Fruit fly (Drosophila melanogaster) whole organism, embryonic: ENCODE measurements around the gene vkg.

Experiments
- Ada2b ChIP-seq: fragments of 200-800 bp; sonication (Bioruptor generic); IDR thresholded peaks from 2 replicates; pipeline ENCODE4 v1.3.6; 2022; ENCODE audit warnings: missing biosample characterization, missing genetic modification characterization
- Adf1 ChIP-seq: fragments of 200-800 bp; sonication (Bioruptor generic); IDR thresholded peaks from 2 replicates; pipeline ENCODE4 v1.3.6; 2022; ENCODE audit warnings: missing biosample characterization, missing genetic modification characterization
- Antp ChIP-seq: fragments of 200-800 bp; sonication (Bioruptor generic); optimal IDR thresholded peaks from 3 replicates; lab custom pipeline; 2016; ENCODE audit warnings: missing biosample characterization, missing genetic modification characterization
- Bdp1 ChIP-seq: fragments of 200-800 bp; sonication (Bioruptor generic); optimal IDR thresholded peaks from 3 replicates; lab custom pipeline; 2016; ENCODE audit warnings: missing biosample characterization, missing genetic modification characterization
- C15 ChIP-seq: fragments of 200-800 bp; sonication (Bioruptor generic); IDR thresholded peaks from 3 replicates; pipeline ENCODE4 v1.3.6; 2022; ENCODE audit warnings: missing biosample characterization, missing genetic modification characterization
- CG10274 ChIP-seq: fragments of 200-800 bp; sonication (Bioruptor generic); optimal IDR thresholded peaks from 3 replicates; lab custom pipeline; 2017; ENCODE audit warnings: missing biosample characterization, mild to moderate bottlenecking, missing genetic modification characterization
- CG10654 ChIP-seq: fragments of 200-800 bp; sonication (Bioruptor generic); optimal IDR thresholded peaks from 2 replicates; lab custom pipeline; 2016; ENCODE audit warnings: missing biosample characterization, missing genetic modification characterization
- CG12071 ChIP-seq: fragments of 200-800 bp; sonication (Bioruptor generic); optimal IDR thresholded peaks from 3 replicates; lab custom pipeline; 2018; ENCODE audit warnings: missing biosample characterization, mild to moderate bottlenecking, missing genetic modification characterization
- CG12391 ChIP-seq: fragments of 200-800 bp; sonication (Bioruptor generic); optimal IDR thresholded peaks from 3 replicates; lab custom pipeline; 2018; ENCODE audit warnings: missing biosample characterization, mild to moderate bottlenecking, missing genetic modification characterization, moderate library complexity
- CG14441 ChIP-seq: fragments of 200-800 bp; sonication (Bioruptor generic); IDR thresholded peaks from 2 replicates; pipeline ENCODE4 v1.3.6; 2022; ENCODE audit warnings: missing biosample characterization, missing genetic modification characterization
- CG15011 ChIP-seq: fragments of 200-800 bp; sonication (Bioruptor generic); optimal IDR thresholded peaks from 3 replicates; lab custom pipeline; 2018; ENCODE audit warnings: missing biosample characterization, mild to moderate bottlenecking, missing genetic modification characterization
- CG15514 ChIP-seq: fragments of 200-800 bp; sonication (Bioruptor generic); optimal IDR thresholded peaks from 3 replicates; lab custom pipeline; 2017; ENCODE audit warnings: missing biosample characterization, missing genetic modification characterization, mild to moderate bottlenecking, moderate library complexity, missing genetic modification reagents
- CG1602 ChIP-seq: fragments of 200-800 bp; sonication (Bioruptor generic); optimal IDR thresholded peaks from 3 replicates; lab custom pipeline; 2016; ENCODE audit warnings: missing biosample characterization, missing genetic modification characterization
- CG3726 ChIP-seq: fragments of 200-800 bp; sonication (Bioruptor generic); IDR thresholded peaks from 3 replicates; pipeline ENCODE4, ENCODE4 v1.3.6; 2022; ENCODE audit warnings: missing biosample characterization, missing genetic modification characterization
- CG42726 ChIP-seq: fragments of 200-800 bp; sonication (Bioruptor generic); IDR thresholded peaks from 2 replicates; pipeline ENCODE4 v1.3.6; 2022; ENCODE audit warnings: missing biosample characterization, missing genetic modification characterization; ENCODE audit not compliant: partially characterized antibody
- CG5180 ChIP-seq: fragments of 200-800 bp; sonication (Bioruptor generic); optimal IDR thresholded peaks from 3 replicates; lab custom pipeline; 2017; ENCODE audit warnings: missing biosample characterization, missing genetic modification characterization, mild to moderate bottlenecking, moderate library complexity, missing genetic modification reagents
- CG6175 ChIP-seq: fragments of 200-800 bp; sonication (Bioruptor generic); IDR thresholded peaks from 3 replicates; pipeline ENCODE4 v1.3.6; 2022; ENCODE audit warnings: missing biosample characterization, missing genetic modification characterization
- CG6254 ChIP-seq: fragments of 200-800 bp; sonication (Bioruptor generic); optimal IDR thresholded peaks from 3 replicates; lab custom pipeline; 2017; ENCODE audit warnings: mild to moderate bottlenecking, missing biosample characterization, missing genetic modification reagents, missing genetic modification characterization
- CG6272 ChIP-seq: fragments of 200-800 bp; sonication (Bioruptor generic); IDR thresholded peaks from 2 replicates; pipeline ENCODE4 v1.3.6; 2022; ENCODE audit warnings: missing biosample characterization, missing genetic modification characterization
- CG8089 ChIP-seq: fragments of 200-800 bp; sonication (Bioruptor generic); optimal IDR thresholded peaks from 3 replicates; lab custom pipeline; 2016; ENCODE audit warnings: missing biosample characterization, missing genetic modification characterization
- CG8765 ChIP-seq: fragments of 200-800 bp; sonication (Bioruptor generic); IDR thresholded peaks from 2 replicates; pipeline ENCODE4 v1.3.6; 2022; ENCODE audit warnings: missing biosample characterization, missing genetic modification characterization
- CTCF ChIP-seq: fragments of 200-800 bp; sonication (Bioruptor generic); optimal IDR thresholded peaks from 2 replicates; lab custom pipeline; 2017; ENCODE audit warnings: missing biosample characterization, mild to moderate bottlenecking, missing genetic modification characterization, moderate library complexity
- Camta ChIP-seq: fragments of 200-800 bp; sonication (Bioruptor generic); optimal IDR thresholded peaks from 2 replicates; lab custom pipeline; 2016; ENCODE audit warnings: missing biosample characterization, missing genetic modification characterization
- Dip3 ChIP-seq: fragments of 200-800 bp; sonication (Bioruptor generic); optimal IDR thresholded peaks from 3 replicates; lab custom pipeline; 2016; ENCODE audit warnings: missing biosample characterization, missing genetic modification characterization
- HLH4C ChIP-seq: fragments of 200-800 bp; sonication (Bioruptor generic); IDR thresholded peaks from 3 replicates; pipeline ENCODE4 v1.3.6; 2022; ENCODE audit warnings: missing biosample characterization, missing genetic modification characterization; ENCODE audit not compliant: partially characterized antibody
- Kr ChIP-seq: fragments of 200-800 bp; sonication (Bioruptor generic); optimal IDR thresholded peaks from 2 replicates; lab custom pipeline; 2017; ENCODE audit warnings: missing biosample characterization, mild to moderate bottlenecking, missing genetic modification characterization
- Lim3 ChIP-seq: fragments of 200-800 bp; sonication (Bioruptor generic); IDR thresholded peaks from 2 replicates; pipeline ENCODE4 v1.3.6; 2022; ENCODE audit warnings: missing biosample characterization, missing genetic modification characterization
- Lpt ChIP-seq: fragments of >200 bp; optimal IDR thresholded peaks from 2 replicates; lab custom pipeline; 2018; ENCODE audit warnings: missing biosample characterization, missing genetic modification characterization
- Med ChIP-seq: fragments of 200-800 bp; sonication (Bioruptor generic); peaks from one replicate; lab custom pipeline; 2016; ENCODE audit warnings: missing biosample characterization, missing genetic modification characterization, mild to moderate bottlenecking, inconsistent platforms, moderate library complexity
- NC2β ChIP-seq: fragments of 200-800 bp; sonication (Bioruptor generic); optimal IDR thresholded peaks from 2 replicates; lab custom pipeline; 2016; ENCODE audit warnings: missing biosample characterization, missing genetic modification characterization
- Xrp1 ChIP-seq: fragments of 200-800 bp; sonication (Bioruptor generic); IDR thresholded peaks from 2 replicates; pipeline ENCODE4 v1.3.6; 2022; ENCODE audit warnings: missing biosample characterization, missing genetic modification characterization
- aop ChIP-seq: fragments of 200-800 bp; sonication (Bioruptor generic); IDR thresholded peaks from 2 replicates; pipeline ENCODE4 v1.3.6; 2022; ENCODE audit warnings: missing biosample characterization, missing genetic modification characterization
- ase ChIP-seq: fragments of 200-800 bp; sonication (Bioruptor generic); IDR thresholded peaks from 3 replicates; pipeline ENCODE4 v1.3.6; 2022; ENCODE audit warnings: missing biosample characterization, missing genetic modification characterization
- bigmax ChIP-seq: fragments of 200-800 bp; sonication (Bioruptor generic); optimal IDR thresholded peaks from 2 replicates; lab custom pipeline; 2018; ENCODE audit warnings: missing biosample characterization, mild to moderate bottlenecking, missing genetic modification characterization
- bowl ChIP-seq: fragments of 200-800 bp; sonication (Bioruptor generic); IDR thresholded peaks from 2 replicates; pipeline ENCODE4 v1.3.6; 2022; ENCODE audit warnings: missing biosample characterization, missing genetic modification characterization
- dan ChIP-seq: fragments of 200-800 bp; sonication (Bioruptor generic); IDR thresholded peaks from 2 replicates; pipeline ENCODE4 v1.3.6; 2022; ENCODE audit warnings: missing biosample characterization, missing genetic modification characterization
- dmrt99B ChIP-seq: fragments of 200-800 bp; sonication (Bioruptor generic); optimal IDR thresholded peaks from 2 replicates; lab custom pipeline; 2018; ENCODE audit warnings: missing biosample characterization, mild to moderate bottlenecking, missing genetic modification characterization, moderate library complexity
- dpn ChIP-seq, 2 experiments: fragments of 200-800 bp; sonication (Bioruptor generic); optimal IDR thresholded peaks; 3 replicates each; lab custom pipeline; 2016; ENCODE audit warnings: missing biosample characterization in 2 of 2, missing genetic modification characterization in 2 of 2
- ham ChIP-seq: fragments of 200-800 bp; sonication (Bioruptor generic); IDR thresholded peaks from 2 replicates; pipeline ENCODE4 v1.3.6; 2022; ENCODE audit warnings: missing biosample characterization, missing genetic modification characterization
- hbn ChIP-seq: fragments of 200-800 bp; sonication (Bioruptor generic); IDR thresholded peaks from 2 replicates; pipeline ENCODE4 v1.3.6; 2022; ENCODE audit warnings: missing biosample characterization, missing genetic modification characterization; ENCODE audit not compliant: partially characterized antibody
- kah ChIP-seq: fragments of 200-800 bp; sonication (Bioruptor generic); optimal IDR thresholded peaks from 2 replicates; lab custom pipeline; 2018; ENCODE audit warnings: missing biosample characterization, mild to moderate bottlenecking, missing genetic modification characterization
- kni ChIP-seq: fragments of 200-800 bp; sonication (Bioruptor generic); optimal IDR thresholded peaks from 3 replicates; lab custom pipeline; 2017; ENCODE audit warnings: mild to moderate bottlenecking, missing biosample characterization, missing genetic modification reagents, missing genetic modification characterization
- knrl ChIP-seq: fragments of 200-800 bp; sonication (Bioruptor generic); IDR thresholded peaks from 3 replicates; pipeline ENCODE4 v1.3.6; 2022; ENCODE audit warnings: missing biosample characterization, missing genetic modification characterization; ENCODE audit not compliant: partially characterized antibody
- lola ChIP-seq, 3 experiments: fragments of >200 bp in 2 of 3; fragments of 200-800 bp in 1 of 3; sonication (Bioruptor generic) in 1 of 3; optimal IDR thresholded peaks; 2 replicates each; lab custom pipeline; 2017 to 2019; ENCODE audit warnings: missing biosample characterization in 3 of 3, missing genetic modification characterization in 3 of 3, mild to moderate bottlenecking in 1 of 3, moderate library complexity in 1 of 3
- otp ChIP-seq: fragments of 200-800 bp; sonication (Bioruptor generic); IDR thresholded peaks from 3 replicates; pipeline ENCODE4, ENCODE4 v1.3.6; 2022; ENCODE audit warnings: missing biosample characterization, missing genetic modification characterization
- rib ChIP-seq: fragments of 200-800 bp; sonication (Bioruptor generic); IDR thresholded peaks from 2 replicates; pipeline ENCODE4 v1.3.6; 2022; ENCODE audit warnings: missing biosample characterization, missing genetic modification characterization
- slbo ChIP-seq: fragments of 200-800 bp; sonication (Bioruptor generic); IDR thresholded peaks from 2 replicates; pipeline ENCODE4 v1.3.6; 2022; ENCODE audit warnings: missing biosample characterization, missing genetic modification characterization
- tap ChIP-seq: fragments of 200-800 bp; optimal IDR thresholded peaks from 3 replicates; lab custom pipeline; 2019; ENCODE audit warnings: missing biosample characterization, mild to moderate bottlenecking, missing genetic modification characterization, moderate library complexity
- wek ChIP-seq: fragments of 200-800 bp; sonication (Bioruptor generic); optimal IDR thresholded peaks from 3 replicates; lab custom pipeline; 2018; ENCODE audit warnings: missing biosample characterization, mild to moderate bottlenecking, missing genetic modification characterization, moderate library complexity
- zen ChIP-seq: fragments of 200-800 bp; sonication (Bioruptor generic); optimal IDR thresholded peaks from 3 replicates; lab custom pipeline; 2018; ENCODE audit warnings: missing biosample characterization, mild to moderate bottlenecking, missing genetic modification characterization, moderate library complexity

The vkg gene

dm6 chr2L:5000919-5001581 is 26.9 kb downstream of the vkg start (continued):
- no peak for TF ChIP-seq kah (GFP tag; lab: Kevin White, UChicago)
- peak; percentile 44; the same call in 2 of the 3 replicates for TF ChIP-seq ase (GFP tag; lab: Robert Waterston, UW)
- TF ChIP-seq Bdp1 (GFP tag; lab: Kevin White, UChicago), result no peak
- no peak for TF ChIP-seq CG5180 (GFP tag; lab: Kevin White, UChicago)
- TF ChIP-seq CG15514 (GFP tag; lab: Kevin White, UChicago), result no peak
- no peak for TF ChIP-seq CG12391 (tag; lab: Kevin White, UChicago)
- TF ChIP-seq hbn, result no peak
- peak; percentile 36 for TF ChIP-seq bigmax (GFP tag; lab: Kevin White, UChicago)
- TF ChIP-seq NC2β, result no peak
- no peak for TF ChIP-seq CG6254 (GFP tag; lab: Kevin White, UChicago)
- peak; percentile 33 for TF ChIP-seq CTCF (GFP tag; lab: Kevin White, UChicago)
- no peak for TF ChIP-seq Lim3
- peak; percentile 43; the same call in 1 of the 3 replicates for TF ChIP-seq HLH4C (GFP tag; lab: Robert Waterston, UW)
- TF ChIP-seq CG10654 (GFP tag; lab: Kevin White, UChicago), result no peak
- TF ChIP-seq Camta, result no peak
- TF ChIP-seq dmrt99B (tag; lab: Kevin White, UChicago), result no peak
- peak; percentile 52; the same call in 1 of the 2 replicates for TF ChIP-seq CG8765 (GFP tag; lab: Robert Waterston, UW)
- TF ChIP-seq kni (GFP tag; lab: Kevin White, UChicago), result peak; percentile 10
- TF ChIP-seq CG12071 (GFP tag; lab: Kevin White, UChicago), result no peak
- TF ChIP-seq knrl, result peak; percentile 63; the same call in 1 of the 3 replicates
- no peak for TF ChIP-seq Dip3 (GFP tag; lab: Kevin White, UChicago)
- TF ChIP-seq dan (GFP tag; lab: Robert Waterston, UW), result peak; percentile 66
- peak; percentile 55 for TF ChIP-seq Xrp1 (GFP tag; lab: Robert Waterston, UW)
- no peak for TF ChIP-seq ham
- TF ChIP-seq CG14441, result peak; percentile 65
- no peak for TF ChIP-seq CG10274 (GFP tag; lab: Kevin White, UChicago)
- peak; percentile 84 for TF ChIP-seq rib
- TF ChIP-seq CG8089 (GFP tag; lab: Kevin White, UChicago), result no peak
- no peak for TF ChIP-seq CG6272 (GFP tag; lab: Robert Waterston, UW)
- no peak for TF ChIP-seq wek (GFP tag; lab: Kevin White, UChicago)
- no peak; the same call in 2 of the 3 replicates for TF ChIP-seq CG6175
- TF ChIP-seq lola (GFP tag; optimal IDR thresholded peaks at IDR 0.05; lab: Kevin White, UChicago), result peak in 1 of 3 experiments; percentile 55
- no peak for TF ChIP-seq zen (tag; lab: Kevin White, UChicago)
- TF ChIP-seq Adf1 (GFP tag; lab: Robert Waterston, UW), result peak; percentile 52; the same call in 1 of the 2 replicates
- peak; percentile 65; the same call in 2 of the 3 replicates for TF ChIP-seq otp (GFP tag; lab: Robert Waterston, UW)
- no peak for TF ChIP-seq Kr (GFP tag; lab: Kevin White, UChicago)
- TF ChIP-seq CG1602, result no peak
- TF ChIP-seq slbo (GFP tag; lab: Robert Waterston, UW), result peak; percentile 67
- peak in 1 of 2 experiments; percentile 4 for TF ChIP-seq dpn (GFP tag; optimal IDR thresholded peaks at IDR 0.05; lab: Kevin White, UChicago)
- TF ChIP-seq CG3726 (GFP tag; lab: Robert Waterston, UW), result no peak; the same call in 2 of the 3 replicates
- TF ChIP-seq aop (GFP tag; lab: Robert Waterston, UW), result 0 out of 2 replicates have a peak, but pooled peaks have one; percentile 43
- TF ChIP-seq Ada2b (GFP tag; lab: Robert Waterston, UW), result peak; percentile 56; the same call in 1 of the 2 replicates
- TF ChIP-seq tap (tag; lab: Kevin White, UChicago), result no peak
- TF ChIP-seq C15 (GFP tag; lab: Robert Waterston, UW), result no peak
- peak; percentile 87 for TF ChIP-seq CG42726 (GFP tag; lab: Robert Waterston, UW)
- TF ChIP-seq Lpt, result no peak
- TF ChIP-seq Med, result peak; percentile 69
- no peak for TF ChIP-seq bowl
- no peak for TF ChIP-seq CG15011 (GFP tag; lab: Kevin White, UChicago)
- peak; percentile 48 for TF ChIP-seq Antp
